Worm (Caenorhabditis elegans) whole organism, early embryonic: ENCODE measurements around the gene C56E6.7.

Experiments used
- B0310.2 ChIP-seq: sonication (generic microtip); optimal IDR thresholded peaks from 2 replicates; lab custom pipeline; 2016; ENCODE audit warnings: mild to moderate bottlenecking, missing genetic modification characterization, missing compliant biosample characterization
- F13C5.2 ChIP-seq: sonication (generic microtip); optimal IDR thresholded peaks from 2 replicates; lab custom pipeline; 2017; ENCODE audit warnings: mild to moderate bottlenecking, missing genetic modification characterization, inconsistent platforms, missing compliant biosample characterization
- aly-1 ChIP-seq: sonication (generic microtip); optimal IDR thresholded peaks from 2 replicates; lab custom pipeline; 2016; ENCODE audit warnings: missing genetic modification characterization, missing compliant biosample characterization
- ama-1 ChIP-seq: fragments of 150-350 bp; optimal IDR thresholded peaks from 2 replicates; lab custom pipeline; 2014
- ceh-13 ChIP-seq: fragments of 200-800 bp; sonication (Bioruptor generic); optimal IDR thresholded peaks from 2 replicates; lab custom pipeline; 2018; ENCODE audit warnings: mild to moderate bottlenecking, missing genetic modification characterization, missing compliant biosample characterization
- ceh-36 ChIP-seq: sonication (generic microtip); optimal IDR thresholded peaks from 2 replicates; lab custom pipeline; 2016; ENCODE audit warnings: missing genetic modification characterization, inconsistent platforms, missing compliant biosample characterization
- ets-7 ChIP-seq: sonication (generic microtip); optimal IDR thresholded peaks from 2 replicates; lab custom pipeline; 2016; ENCODE audit warnings: missing genotype, missing genetic modification characterization, missing compliant biosample characterization
- flt-1 ChIP-seq: fragments of 200-800 bp; sonication (Bioruptor generic); IDR thresholded peaks from 2 replicates; pipeline ENCODE4 v1.3.6; 2022; ENCODE audit warnings: missing genetic modification characterization, missing compliant biosample characterization
- hmbx-1 ChIP-seq: sonication (generic microtip); optimal IDR thresholded peaks from 2 replicates; lab custom pipeline; 2016; ENCODE audit warnings: mild to moderate bottlenecking, missing genetic modification characterization, missing compliant biosample characterization
- hmg-4 ChIP-seq: fragments of 200-800 bp; sonication (Bioruptor generic); optimal IDR thresholded peaks from 2 replicates; lab custom pipeline; 2018; ENCODE audit warnings: mild to moderate bottlenecking, missing genetic modification characterization, missing compliant biosample characterization
- hnd-1 ChIP-seq: sonication (generic microtip); optimal IDR thresholded peaks from 2 replicates; lab custom pipeline; 2016; ENCODE audit warnings: missing genetic modification characterization, missing compliant biosample characterization
- pes-1 ChIP-seq: fragments of 200-800 bp; sonication (Bioruptor generic); IDR thresholded peaks from 2 replicates; pipeline ENCODE4 v1.3.6; 2022; ENCODE audit warnings: missing genetic modification reagents, missing genetic modification characterization, missing compliant biosample characterization
- scrt-1 ChIP-seq: fragments of 200-800 bp; sonication (Bioruptor generic); IDR thresholded peaks from 2 replicates; pipeline ENCODE4 v1.3.6; 2022; ENCODE audit warnings: missing genetic modification characterization, missing compliant biosample characterization
- sea-1 ChIP-seq: fragments of 200-800 bp; sonication (Bioruptor generic); conservative IDR thresholded peaks from 2 replicates; pipeline ENCODE4 v1.3.6; 2022; ENCODE audit warnings: missing genetic modification characterization, missing compliant biosample characterization
- tbx-11 ChIP-seq: fragments of 200-800 bp; sonication (Bioruptor generic); IDR thresholded peaks from 2 replicates; pipeline ENCODE4 v1.3.6; 2022; ENCODE audit warnings: missing genetic modification characterization, missing compliant biosample characterization
- tbx-37 ChIP-seq: fragments of 200-800 bp; sonication (Bioruptor generic); conservative IDR thresholded peaks from 2 replicates; pipeline ENCODE4 v1.3.6; 2022; ENCODE audit warnings: missing genetic modification reagents, missing genetic modification characterization, missing compliant biosample characterization
- tra-4 ChIP-seq: sonication (generic microtip); optimal IDR thresholded peaks from 2 replicates; lab custom pipeline; 2017; ENCODE audit warnings: missing genetic modification characterization, missing compliant biosample characterization

Gene C56E6.7

ce11 chrII:6482762-6483161, 33.6 kb upstream of the C56E6.7 start:
- TF ChIP-seq ama-1 (lab: Kevin White, UChicago) (no peak), sea-1 (no peak), hmg-4 (GFP tag; lab: Kevin White, UChicago) (no peak), scrt-1 (GFP tag; lab: Robert Waterston, UW) (no peak), ceh-13 (GFP tag; lab: Kevin White, UChicago) (no peak), hnd-1 (tag; lab: Kevin White, UChicago) (no peak), B0310.2 (tag; lab: Kevin White, UChicago) (no peak)

DNA sequence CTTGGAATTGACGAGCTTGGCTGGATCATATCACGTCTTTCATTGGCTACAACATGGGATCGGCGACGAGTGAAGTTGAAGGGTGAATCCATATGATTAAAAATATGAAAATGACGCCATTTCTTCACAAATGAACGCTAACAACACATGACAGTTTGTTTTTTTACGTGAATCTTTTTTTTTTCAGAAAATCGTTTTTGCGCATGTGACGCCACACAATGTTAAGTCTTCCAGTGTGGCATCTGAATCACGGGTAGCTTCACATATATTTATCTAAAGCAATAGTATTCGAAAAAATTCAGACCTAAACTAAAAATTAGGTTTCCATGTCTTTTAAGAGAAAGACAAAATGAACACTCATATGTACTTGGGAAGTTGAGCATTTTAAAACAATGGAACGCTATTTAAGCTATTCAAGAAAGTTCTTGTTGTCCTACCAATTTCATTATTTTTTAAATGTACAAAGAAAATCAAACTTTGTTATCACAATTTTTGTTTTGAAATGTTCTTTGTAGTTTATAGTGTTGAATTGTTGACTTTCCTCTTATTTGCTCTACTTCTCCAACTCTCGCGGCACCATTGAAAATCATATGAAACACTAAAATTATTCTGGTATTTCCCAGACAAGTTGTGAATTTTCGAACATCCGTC, 31.4 kb upstream of the C56E6.7 start, which contains the start of the genes lido-16 and plpp-1.2:
lido-16 (minus strand) TSS at position 101 of the 651 bp plus-strand sequence.
plpp-1.2 (plus strand) TSS at position 601 of the 651 bp plus-strand sequence.
- TF ChIP-seq B0310.2 (tag; lab: Kevin White, UChicago): no peak
- no peak for TF ChIP-seq F13C5.2 (tag; lab: Kevin White, UChicago)
- TF ChIP-seq tbx-11: no peak
- TF ChIP-seq ceh-13 (GFP tag; lab: Kevin White, UChicago): no peak
- no peak for TF ChIP-seq hmbx-1 (tag; lab: Kevin White, UChicago)
- no peak for TF ChIP-seq ceh-36
- TF ChIP-seq sea-1: no peak
- TF ChIP-seq scrt-1 (GFP tag; lab: Robert Waterston, UW): no peak
- TF ChIP-seq pes-1 (GFP tag; lab: Robert Waterston, UW): no peak
- TF ChIP-seq hmg-4 (GFP tag; lab: Kevin White, UChicago): no peak

DNA sequence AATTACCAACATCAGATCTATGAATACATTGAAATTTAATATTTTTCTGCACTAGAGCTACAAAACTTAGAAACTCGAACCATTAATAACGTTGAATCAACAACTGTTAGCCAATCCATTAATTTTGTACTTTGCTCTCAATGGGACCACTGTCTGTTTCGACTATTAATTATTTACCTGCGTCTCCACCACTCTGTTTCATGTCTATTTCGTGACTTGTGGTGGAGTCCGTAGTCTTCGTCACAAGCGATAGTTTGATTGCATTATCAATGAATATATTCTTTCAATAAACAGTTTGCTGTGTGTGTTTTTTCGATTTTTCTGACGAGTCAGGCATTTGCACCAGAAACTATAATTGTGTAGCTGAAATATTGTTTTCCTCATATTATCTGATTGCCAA, 30.0 kb upstream of the C56E6.7 start:
- TF ChIP-seq B0310.2 (tag; lab: Kevin White, UChicago) (no peak), scrt-1 (GFP tag; lab: Robert Waterston, UW) (no peak), hmbx-1 (tag; lab: Kevin White, UChicago) (no peak), flt-1 (GFP tag; lab: Robert Waterston, UW) (no peak), ceh-36 (no peak), F13C5.2 (tag; lab: Kevin White, UChicago) (no peak)

- TF ChIP-seq sea-1: no peak
- no peak for TF ChIP-seq ama-1 (lab: Kevin White, UChicago)
- TF ChIP-seq tra-4: no peak
- no peak for TF ChIP-seq aly-1 (tag; lab: Kevin White, UChicago)
- TF ChIP-seq hnd-1 (tag; lab: Kevin White, UChicago): no peak
- TF ChIP-seq tbx-11: no peak
- no peak for TF ChIP-seq hmg-4 (GFP tag; lab: Kevin White, UChicago)
- TF ChIP-seq ceh-13 (GFP tag; lab: Kevin White, UChicago): no peak
- no peak for TF ChIP-seq tbx-37 (GFP tag; lab: Robert Waterston, UW)
- no peak for TF ChIP-seq F13C5.2 (tag; lab: Kevin White, UChicago)
- TF ChIP-seq pes-1 (GFP tag; lab: Robert Waterston, UW): no peak
- TF ChIP-seq scrt-1 (GFP tag; lab: Robert Waterston, UW): no peak
- TF ChIP-seq ets-7 (tag; lab: Kevin White, UChicago): no peak
- no peak for TF ChIP-seq hmbx-1 (tag; lab: Kevin White, UChicago)
- TF ChIP-seq flt-1 (GFP tag; lab: Robert Waterston, UW): no peak
- TF ChIP-seq ceh-36: no peak
- no peak for TF ChIP-seq B0310.2 (tag; lab: Kevin White, UChicago)
Observed at ce11 chrII:6489711-6490184, 26.6 kb upstream of the C56E6.7 start, which contains the start of the genes snr-3 and rsp-5. snr-3 (minus strand) TSS chrII:6489761. rsp-5 (plus strand) TSS chrII:6490165.

DNA sequence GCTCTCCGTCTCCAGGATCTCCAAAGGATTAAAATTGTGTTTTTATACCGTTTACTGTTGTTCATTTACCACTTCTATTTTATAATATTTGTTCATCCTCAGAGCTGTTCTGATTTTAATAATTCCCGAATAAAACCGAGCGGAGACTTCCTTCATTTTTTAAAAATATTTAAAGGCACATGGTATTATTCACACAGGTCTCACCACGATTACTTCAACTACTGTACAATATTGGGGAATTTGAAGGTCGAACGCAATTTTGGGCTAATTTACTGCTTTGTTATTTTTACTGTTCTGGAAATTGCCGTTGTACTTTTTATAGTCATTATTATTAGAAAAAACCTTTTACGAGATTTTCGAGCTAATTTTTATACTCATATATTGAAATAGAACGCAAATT, 25.2 kb upstream of the C56E6.7 start:
- no peak for TF ChIP-seq aly-1 (tag; lab: Kevin White, UChicago)
- no peak for TF ChIP-seq tbx-37 (GFP tag; lab: Robert Waterston, UW)
- no peak for TF ChIP-seq scrt-1 (GFP tag; lab: Robert Waterston, UW)
- TF ChIP-seq F13C5.2 (tag; lab: Kevin White, UChicago): no peak

- TF ChIP-seq B0310.2 (tag; lab: Kevin White, UChicago) (peak; percentile 72), hmbx-1 (tag; lab: Kevin White, UChicago) (no peak), scrt-1 (GFP tag; lab: Robert Waterston, UW) (0 out of 2 replicates have a peak, but pooled peaks have one; percentile 59), tra-4 (no peak), ceh-13 (GFP tag; lab: Kevin White, UChicago) (no peak), tbx-11 (no peak), ets-7 (tag; lab: Kevin White, UChicago) (no peak), F13C5.2 (tag; lab: Kevin White, UChicago) (no peak), pes-1 (GFP tag; lab: Robert Waterston, UW) (peak; percentile 60; the same call in 1 of the 2 replicates), flt-1 (GFP tag; lab: Robert Waterston, UW) (peak; percentile 33; the same call in 1 of the 2 replicates), ama-1 (lab: Kevin White, UChicago) (no peak), hmg-4 (GFP tag; lab: Kevin White, UChicago) (peak; percentile 80), ceh-36 (no peak), hnd-1 (tag; lab: Kevin White, UChicago) (no peak), sea-1 (no peak), aly-1 (tag; lab: Kevin White, UChicago) (peak; percentile 24), tbx-37 (GFP tag; lab: Robert Waterston, UW) (peak; percentile 39; the same call in 1 of the 2 replicates)
Observed at ce11 chrII:6491817-6492452, 24.4 kb upstream of the C56E6.7 start, which contains the start of the genes T28D9.11 and T28D9.1. T28D9.11 (minus strand) TSS chrII:6491993. T28D9.1 (plus strand) TSS chrII:6492402.

DNA sequence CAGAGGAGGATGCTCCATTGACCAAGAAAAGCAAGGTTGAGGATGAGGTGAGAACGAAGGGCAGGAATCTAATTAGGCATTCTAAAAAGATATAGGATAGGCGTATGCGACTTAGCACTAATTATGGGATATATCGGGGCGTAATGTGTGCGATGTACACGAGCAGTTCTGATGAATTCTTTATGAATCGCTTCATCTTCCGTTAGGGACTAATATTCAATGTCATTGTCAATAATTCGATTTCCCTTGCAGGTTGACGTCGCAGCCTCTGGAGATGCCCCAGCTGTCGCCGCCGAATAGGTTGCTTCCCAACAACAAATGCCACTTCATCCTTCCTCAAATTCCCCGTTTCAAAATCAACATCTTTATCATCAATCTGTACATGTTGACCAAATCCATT, 23.2 kb upstream of the C56E6.7 start:
- TF ChIP-seq pes-1 (GFP tag; lab: Robert Waterston, UW) (no peak), aly-1 (tag; lab: Kevin White, UChicago) (no peak), ama-1 (lab: Kevin White, UChicago) (no peak), hmbx-1 (tag; lab: Kevin White, UChicago) (no peak), flt-1 (GFP tag; lab: Robert Waterston, UW) (no peak), ets-7 (tag; lab: Kevin White, UChicago) (no peak), tbx-11 (no peak), hnd-1 (tag; lab: Kevin White, UChicago) (no peak), scrt-1 (GFP tag; lab: Robert Waterston, UW) (no peak), F13C5.2 (tag; lab: Kevin White, UChicago) (no peak), tbx-37 (GFP tag; lab: Robert Waterston, UW) (no peak), hmg-4 (GFP tag; lab: Kevin White, UChicago) (no peak), ceh-13 (GFP tag; lab: Kevin White, UChicago) (no peak), tra-4 (no peak), ceh-36 (no peak), sea-1 (no peak), B0310.2 (tag; lab: Kevin White, UChicago) (no peak)
